Fruit fly (Drosophila melanogaster): ENCODE measurements around the gene CG7386.

Gene CG7386

DNA sequence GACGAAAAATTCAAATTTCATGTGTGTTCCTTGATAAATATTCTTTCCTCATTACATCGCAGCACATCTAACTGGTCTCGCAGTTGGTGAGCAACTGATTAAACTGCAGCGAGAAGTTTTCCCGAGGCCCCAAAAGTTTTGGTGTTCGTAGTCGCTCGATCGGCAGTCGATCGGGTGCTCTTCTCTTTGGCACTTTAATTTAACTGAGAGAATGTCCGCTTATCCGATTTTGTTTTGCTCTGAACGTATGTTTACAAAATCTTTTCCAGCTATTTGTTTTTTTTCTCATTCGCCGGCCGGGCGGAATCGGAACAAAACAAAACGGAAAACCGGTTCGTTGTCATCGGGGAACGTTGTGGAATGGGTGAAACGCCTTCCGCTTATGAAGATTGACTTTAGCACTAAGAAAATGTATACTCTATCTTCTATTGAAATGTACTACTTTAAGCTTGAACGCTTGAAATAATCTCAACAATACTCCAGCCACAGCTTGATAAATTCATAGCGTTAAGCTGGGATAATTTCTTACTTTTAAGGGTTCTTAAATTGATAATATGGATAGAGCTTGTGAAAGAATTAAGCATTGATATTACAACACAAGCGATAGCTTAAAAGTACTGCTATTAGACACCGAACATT, 29.1 kb downstream of the CG7386 start (continued):
- TF ChIP-seq CG32006 (GFP tag; optimal IDR thresholded peaks at IDR 0.05) (no peak), spab (GFP tag; optimal IDR thresholded peaks at IDR 0.05) (peak; percentile 18), Eip78C (GFP tag) (peak; percentile 25), salr (GFP tag; optimal IDR thresholded peaks at IDR 0.05) (no peak), dac (GFP tag; optimal IDR thresholded peaks at IDR 0.05) (no peak), cyc (GFP tag; optimal IDR thresholded peaks at IDR 0.05) (no peak), Hr4 (GFP tag; optimal IDR thresholded peaks at IDR 0.05) (no peak), CG6792 (GFP tag; optimal IDR thresholded peaks at IDR 0.05) (no peak)

DNA sequence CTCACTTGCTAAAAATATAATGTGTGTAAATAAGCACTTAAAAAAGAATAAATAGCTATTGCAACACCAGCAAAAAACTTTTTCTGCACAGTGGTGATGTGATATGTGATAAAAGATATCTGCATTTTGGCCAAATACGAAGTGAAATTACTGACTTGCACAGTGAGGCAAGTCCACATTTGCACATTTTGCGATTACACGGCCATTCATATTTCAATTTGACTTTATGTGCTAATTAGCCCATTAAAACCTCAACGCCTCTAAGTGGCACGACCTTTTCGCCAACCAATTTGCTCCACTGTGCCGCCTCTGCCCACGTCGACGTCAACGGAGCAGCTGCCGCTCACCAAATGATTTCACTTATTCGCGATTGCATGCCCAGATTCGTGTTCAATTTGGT, 30.6 kb downstream of the CG7386 start, which contains the start of gene CG33946:
Gene CG33946 (plus strand): TSS at position 392 of the 400 bp plus-strand sequence.
- TF ChIP-seq acj6 (GFP tag; optimal IDR thresholded peaks at IDR 0.05) (peak; percentile 58), Met (GFP tag; optimal IDR thresholded peaks at IDR 0.05) (peak; percentile 70), Lpt (GFP tag; optimal IDR thresholded peaks at IDR 0.05) (peak; percentile 41), CG10669 (GFP tag; optimal IDR thresholded peaks at IDR 0.05) (peak; percentile 1), CG3032 (tag; optimal IDR thresholded peaks at IDR 0.05) (peak; percentile 3), CG8119 (GFP tag; IDR thresholded peaks at IDR 0.05) (peak; percentile 51; the same call in 1 of the 3 replicates), Ets96B (tag; optimal IDR thresholded peaks at IDR 0.05) (peak; percentile 10), vri (GFP tag; optimal IDR thresholded peaks at IDR 0.05) (peak; percentile 35), fkh (GFP tag; optimal IDR thresholded peaks at IDR 0.05) (no peak), topi (GFP tag; optimal IDR thresholded peaks at IDR 0.05) (peak; percentile 75), Hr4 (GFP tag; optimal IDR thresholded peaks at IDR 0.05) (peak; percentile 60), CG8632 (GFP tag; optimal IDR thresholded peaks at IDR 0.05) (peak; percentile 37), eg (GFP tag; IDR thresholded peaks at IDR 0.05) (peak; percentile 83), CG10631 (GFP tag; optimal IDR thresholded peaks at IDR 0.05) (peak; percentile 49), CG15336 (GFP tag; IDR thresholded peaks at IDR 0.05) (peak; percentile 76), CG11902 (GFP tag; optimal IDR thresholded peaks at IDR 0.05) (peak; percentile 61), Eip93F (GFP tag; optimal IDR thresholded peaks at IDR 0.05) (no peak), CG8319 (GFP tag; optimal IDR thresholded peaks at IDR 0.05) (peak; percentile 40), Sox14 (GFP tag; optimal IDR thresholded peaks at IDR 0.05) (peak; percentile 70), CG11762 (GFP tag; optimal IDR thresholded peaks at IDR 0.05; ENCODE audit: insufficient read depth) (peak; percentile 57), Hr39 (GFP tag; optimal IDR thresholded peaks at IDR 0.05) (peak; percentile 85), spab (GFP tag; optimal IDR thresholded peaks at IDR 0.05) (no peak), CG4318 (GFP tag; optimal IDR thresholded peaks at IDR 0.05) (peak; percentile 40), CG9139 (GFP tag; optimal IDR thresholded peaks at IDR 0.05) (no peak), lz (GFP tag; optimal IDR thresholded peaks at IDR 0.05) (peak; percentile 58), pdm3 (GFP tag; optimal IDR thresholded peaks at IDR 0.05) (peak; percentile 53), Smox (GFP tag; optimal IDR thresholded peaks at IDR 0.05) (peak; percentile 74), dac (GFP tag; optimal IDR thresholded peaks at IDR 0.05) (no peak), CG31627 (GFP tag; optimal IDR thresholded peaks at IDR 0.05) (peak; percentile 86), CG6792 (GFP tag; optimal IDR thresholded peaks at IDR 0.05) (peak; percentile 39), CG6808 (GFP tag; optimal IDR thresholded peaks at IDR 0.05) (no peak), achi (GFP tag; optimal IDR thresholded peaks at IDR 0.05) (peak; percentile 53), Eip78C (GFP tag) (peak; percentile 59), Ets21C (GFP tag; optimal IDR thresholded peaks at IDR 0.05) (peak; percentile 72), OdsH (GFP tag; optimal IDR thresholded peaks at IDR 0.05) (peak; percentile 57), CG7368 (GFP tag; optimal IDR thresholded peaks at IDR 0.05) (peak; percentile 39), fd85E (GFP tag; optimal IDR thresholded peaks at IDR 0.05) (no peak), CG6854 (GFP tag; optimal IDR thresholded peaks at IDR 0.05) (no peak), Gug (GFP tag; IDR thresholded peaks at IDR 0.05) (peak; percentile 59), CG34406 (GFP tag; optimal IDR thresholded peaks at IDR 0.05) (peak; percentile 38), Hr38 (GFP tag; optimal IDR thresholded peaks at IDR 0.05) (no peak), CG3919 (GFP tag; optimal IDR thresholded peaks at IDR 0.05) (peak; percentile 76), cyc (GFP tag; optimal IDR thresholded peaks at IDR 0.05) (peak; percentile 82), Sox102F (GFP tag; optimal IDR thresholded peaks at IDR 0.05) (peak; percentile 53), CG11294 (GFP tag; IDR thresholded peaks at IDR 0.05) (peak; percentile 71), net (GFP tag; optimal IDR thresholded peaks at IDR 0.05) (peak; percentile 42), CG6163 (GFP tag; IDR thresholded peaks at IDR 0.05) (peak; percentile 82)

Data from whole organism, prepupa.